Worm (Caenorhabditis elegans) whole organism, young adult: ENCODE data around the gene Y5F2A.4.

Experiments used
- ama-1 ChIP-seq, 3 experiments: fragments of 150-350 bp in 1 of 3; sonication (generic microtip) in 2 of 3; optimal IDR thresholded peaks; 2 replicates each; lab custom pipeline; 2014 to 2018; ENCODE audit warnings: missing biosample characterization in 2 of 3, missing genetic modification characterization in 2 of 3, missing genetic modification reagents in 2 of 3
- ccch-3 ChIP-seq: fragments of 200-800 bp; sonication (Bioruptor generic); optimal IDR thresholded peaks from 2 replicates; lab custom pipeline; 2018; ENCODE audit warnings: mild to moderate bottlenecking, missing genetic modification characterization, missing compliant biosample characterization

DNA sequence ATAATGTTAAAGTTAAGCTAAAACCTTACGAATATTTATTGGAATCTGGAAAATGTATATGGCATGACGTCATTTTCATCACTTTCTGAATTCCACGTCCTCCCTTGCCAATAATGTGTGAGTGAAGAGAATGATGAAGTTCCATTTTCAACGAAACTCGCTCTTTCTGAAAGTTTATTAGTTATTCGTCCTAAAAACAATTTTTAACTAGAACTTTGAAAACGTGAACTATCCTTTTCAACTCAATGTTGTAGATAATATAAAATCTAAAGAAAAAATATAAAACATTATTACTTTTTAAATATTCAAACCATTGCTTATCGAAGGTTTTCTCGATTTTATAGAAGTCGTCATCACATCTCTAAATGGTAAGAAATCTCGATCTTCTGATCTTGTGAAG, 11.1 kb upstream of the Y5F2A.4 start, which contains the start of gene M7.7:
- no peak for TF ChIP-seq ama-1 (optimal IDR thresholded peaks at IDR 0.05; lab: Kevin White, UChicago)
- TF ChIP-seq ama-1 (GFP tag; optimal IDR thresholded peaks at IDR 0.05; lab: Kevin White, UChicago), result no peak
- no peak for TF ChIP-seq ccch-3
